Worm (Caenorhabditis elegans) whole organism, late embryonic: Measurements from ENCODE around the gene K10D2.5.

Experiments
- K02D7.2 ChIP-seq: sonication (generic microtip); optimal IDR thresholded peaks from 2 replicates; lab custom pipeline; 2017; ENCODE audit warnings: mild to moderate bottlenecking, missing genetic modification characterization, missing compliant biosample characterization
- ama-1 ChIP-seq: fragments of 150-350 bp; optimal IDR thresholded peaks from 2 replicates; lab custom pipeline; 2014
- elt-2 ChIP-seq: sonication (generic microtip); optimal IDR thresholded peaks from 2 replicates; lab custom pipeline; 2016; ENCODE audit warnings: missing genetic modification reagents, missing genetic modification characterization, missing compliant biosample characterization
- nfya-1 ChIP-seq: sonication (generic microtip); optimal IDR thresholded peaks from 2 replicates; lab custom pipeline; 2017; ENCODE audit warnings: missing genetic modification characterization, mild to moderate bottlenecking, missing compliant biosample characterization, antibody characterized with exemption, moderate library complexity
- rnt-1 ChIP-seq: sonication (generic microtip); optimal IDR thresholded peaks from 2 replicates; lab custom pipeline; 2016; ENCODE audit warnings: missing genetic modification characterization, missing compliant biosample characterization
- unc-3 ChIP-seq, 2 experiments: fragments of 200-800 bp in 1 of 2; sonication (Bioruptor generic) in 1 of 2; sonication (generic microtip) in 1 of 2; conservative IDR thresholded peaks in 1 of 2; optimal IDR thresholded peaks in 1 of 2; 2 replicates each; pipeline versions ENCODE4 v1.3.6 to Lab custom; 2016 to 2022; ENCODE audit warnings: missing compliant biosample characterization in 2 of 2, missing genetic modification characterization in 2 of 2, missing genetic modification reagents in 1 of 2

ce11 chrIII:5137685-5138084 lies 34.8 kb upstream of the K10D2.5 start:
- TF ChIP-seq K02D7.2 (tag; lab: Kevin White, UChicago) (no peak), unc-3 (GFP tag; conservative IDR thresholded peaks at IDR 0.05; lab: Robert Waterston, UW) (no peak), unc-3 (tag; optimal IDR thresholded peaks at IDR 0.05; lab: Kevin White, UChicago) (no peak), rnt-1 (tag; lab: Kevin White, UChicago) (no peak), elt-2 (tag; lab: Kevin White, UChicago) (no peak), nfya-1 (tag; lab: Kevin White, UChicago) (no peak), ama-1 (lab: Kevin White, UChicago) (no peak)
